Fruit fly (Drosophila melanogaster): ENCODE results near the gene ato.

DNA sequence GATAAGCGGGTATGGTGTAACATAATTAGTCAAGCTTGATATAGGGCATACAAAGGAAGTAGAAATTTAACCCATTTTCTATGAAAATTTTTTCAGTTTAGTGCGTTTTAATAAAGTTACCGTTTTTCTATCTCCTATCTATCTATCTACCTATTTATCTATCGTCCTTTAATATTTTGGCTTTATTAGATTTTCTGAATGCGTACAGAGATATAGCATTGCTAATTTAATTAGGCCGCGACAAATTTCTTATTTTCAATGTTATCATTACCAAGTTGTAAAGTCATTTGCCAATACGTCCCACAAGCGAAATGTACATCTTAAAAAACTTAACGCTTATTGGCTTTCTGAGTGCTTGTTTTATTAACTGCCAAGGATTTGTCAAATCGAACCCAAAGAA, 29.7 kb upstream of the ato start, which contains the start of gene CG15864:
- TF ChIP-seq Gug (GFP tag; IDR thresholded peaks at IDR 0.05) (no peak), Eip75B (GFP tag; optimal IDR thresholded peaks at IDR 0.05) (no peak), CG16779 (tag; optimal IDR thresholded peaks at IDR 0.05) (no peak), CG6792 (GFP tag; optimal IDR thresholded peaks at IDR 0.05) (no peak), achi (GFP tag; optimal IDR thresholded peaks at IDR 0.05) (no peak), fd59A (GFP tag; optimal IDR thresholded peaks at IDR 0.05) (no peak), acj6 (GFP tag; optimal IDR thresholded peaks at IDR 0.05) (no peak), eg (GFP tag; IDR thresholded peaks at IDR 0.05) (no peak), cyc (GFP tag; optimal IDR thresholded peaks at IDR 0.05) (no peak), CG6276 (GFP tag; optimal IDR thresholded peaks at IDR 0.05) (no peak), CG34406 (GFP tag; optimal IDR thresholded peaks at IDR 0.05) (no peak)

Data from whole organism, prepupa.